Worm (Caenorhabditis elegans): ENCODE results near the gene rbm-39.

DNA sequence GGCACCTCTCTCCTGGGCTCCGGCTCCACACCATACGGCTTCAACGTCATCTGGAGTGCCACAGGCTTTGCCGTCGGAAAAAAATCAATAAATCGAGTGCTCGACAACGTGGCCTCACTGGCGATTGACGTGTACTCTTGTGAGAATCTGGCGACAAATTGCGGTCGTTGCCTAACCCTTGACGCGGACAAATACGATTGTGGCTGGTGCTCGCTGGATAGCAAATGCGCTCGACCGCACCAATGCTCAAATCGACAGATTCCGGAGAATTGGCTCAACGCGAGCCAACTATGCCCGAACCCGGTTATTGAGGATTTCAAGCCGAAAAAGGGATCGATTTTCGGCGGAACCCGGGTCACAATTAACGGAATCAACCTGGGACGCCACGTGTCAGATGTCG is 40.0 kb upstream of the rbm-39 start:
- TF ChIP-seq nhr-84 (tag; optimal IDR thresholded peaks at IDR 0.05) (no peak), ets-5 (GFP tag; IDR thresholded peaks at IDR 0.05) (no peak), fkh-10 (GFP tag; optimal IDR thresholded peaks at IDR 0.05) (no peak), ama-1 (optimal IDR thresholded peaks at IDR 0.05) (no peak), mdl-1 (tag; optimal IDR thresholded peaks at IDR 0.05) (no peak), lin-15B (tag; optimal IDR thresholded peaks at IDR 0.05) (no peak), pax-3 (tag; optimal IDR thresholded peaks at IDR 0.05) (no peak), unc-62 (GFP tag; optimal IDR thresholded peaks at IDR 0.05) (no peak), elt-2 (tag; optimal IDR thresholded peaks at IDR 0.05) (no peak), egl-27 (tag; optimal IDR thresholded peaks at IDR 0.05) (no peak), aly-2 (tag; optimal IDR thresholded peaks at IDR 0.05) (no peak), nhr-90 (tag; optimal IDR thresholded peaks at IDR 0.05; ENCODE audit: poor library complexity) (no peak), lsy-2 (tag; optimal IDR thresholded peaks at IDR 0.05) (no peak), skn-1 (tag; optimal IDR thresholded peaks at IDR 0.05) (no peak)
